Worm (Caenorhabditis elegans) whole organism, L4 larva: ENCODE measurements around the gene K10B3.5.

Experiments used
- F26F4.8 ChIP-seq: fragments of 200-800 bp; sonication (Bioruptor generic); conservative IDR thresholded peaks from 2 replicates; pipeline ENCODE4 v1.3.6; 2022; ENCODE audit warnings: missing genetic modification characterization, missing compliant biosample characterization
- F37D6.2 ChIP-seq: sonication (generic microtip); optimal IDR thresholded peaks from 2 replicates; lab custom pipeline; 2016; ENCODE audit warnings: mild to moderate bottlenecking, missing genetic modification characterization, missing compliant biosample characterization
- F44E2.7 ChIP-seq: fragments of 200-800 bp; sonication (Bioruptor generic); IDR thresholded peaks from 2 replicates; pipeline ENCODE4 v2.1.2; 2022; ENCODE audit warnings: missing genetic modification characterization, missing compliant biosample characterization
- F49E8.2 ChIP-seq: sonication (generic microtip); optimal IDR thresholded peaks from 2 replicates; lab custom pipeline; 2016; ENCODE audit warnings: missing compliant biosample characterization, mild to moderate bottlenecking, missing genetic modification characterization, borderline replicate concordance
- T20F7.1 ChIP-seq: fragments of 200-800 bp; sonication (Bioruptor generic); optimal IDR thresholded peaks from 2 replicates; lab custom pipeline; 2018; ENCODE audit warnings: mild to moderate bottlenecking, missing genetic modification characterization, missing compliant biosample characterization
- Y48G9A.11 ChIP-seq: fragments of 200-800 bp; sonication (Bioruptor generic); IDR thresholded peaks from 2 replicates; pipeline ENCODE4 v1.3.6; 2022; ENCODE audit warnings: missing genetic modification reagents, missing genetic modification characterization, missing compliant biosample characterization
- ZK337.2 ChIP-seq: fragments of 200-800 bp; sonication (Bioruptor generic); IDR thresholded peaks from 2 replicates; pipeline ENCODE4 v1.3.6; 2022; ENCODE audit warnings: missing genetic modification reagents, missing genetic modification characterization, missing compliant biosample characterization
- ama-1 ChIP-seq: fragments of 150-350 bp; optimal IDR thresholded peaks from 2 replicates; lab custom pipeline; 2014; ENCODE audit warnings: inconsistent platforms, mixed read lengths
- arid-1 ChIP-seq: fragments of 200-800 bp; sonication (Bioruptor generic); conservative IDR thresholded peaks from 2 replicates; pipeline ENCODE4 v1.3.6; 2022; ENCODE audit warnings: missing genetic modification reagents, missing genetic modification characterization, missing compliant biosample characterization
- attf-4 ChIP-seq: sonication (generic microtip); optimal IDR thresholded peaks from 3 replicates; lab custom pipeline; 2017; ENCODE audit warnings: missing biosample characterization, missing genetic modification characterization
- ceh-20 ChIP-seq: fragments of 200-800 bp; sonication (Bioruptor generic); IDR thresholded peaks from 2 replicates; pipeline ENCODE4 v1.3.6; 2022; ENCODE audit warnings: missing genetic modification reagents, missing genetic modification characterization, missing compliant biosample characterization
- ceh-28 ChIP-seq: fragments of 150-350 bp; optimal IDR thresholded peaks from 2 replicates; lab custom pipeline; 2014; ENCODE audit warnings: missing biosample characterization, missing genetic modification reagents, missing genetic modification characterization
- ceh-32 ChIP-seq: sonication (generic microtip); optimal IDR thresholded peaks from 2 replicates; lab custom pipeline; 2016; ENCODE audit warnings: mild to moderate bottlenecking, missing genetic modification characterization, missing compliant biosample characterization; ENCODE audit not compliant: poor library complexity
- ces-1 ChIP-seq: fragments of 150-350 bp; sonication (generic microtip); optimal IDR thresholded peaks from 4 replicates; lab custom pipeline; 2014; ENCODE audit warnings: missing biosample characterization, missing genetic modification reagents, missing genetic modification characterization
- dmd-6 ChIP-seq: fragments of 200-800 bp; sonication (Bioruptor generic); IDR thresholded peaks from 2 replicates; pipeline ENCODE4 v1.3.6; 2022; ENCODE audit warnings: missing genetic modification reagents, missing genetic modification characterization, missing compliant biosample characterization
- dmd-8 ChIP-seq: fragments of 200-800 bp; sonication (Bioruptor generic); IDR thresholded peaks from 2 replicates; pipeline ENCODE4 v1.3.6; 2022; ENCODE audit warnings: missing genetic modification characterization, missing compliant biosample characterization
- dve-1 ChIP-seq: sonication (generic microtip); optimal IDR thresholded peaks from 2 replicates; lab custom pipeline; 2017; ENCODE audit warnings: antibody characterized with exemption, mild to moderate bottlenecking, missing genetic modification characterization, missing compliant biosample characterization; ENCODE audit not compliant: insufficient read depth
- gei-8 ChIP-seq: fragments of 200-800 bp; sonication (Bioruptor generic); optimal IDR thresholded peaks from 2 replicates; lab custom pipeline; 2018; ENCODE audit warnings: mild to moderate bottlenecking, missing genetic modification characterization, missing compliant biosample characterization
- hlh-11 ChIP-seq: fragments of 200-800 bp; sonication (Bioruptor generic); optimal IDR thresholded peaks from 2 replicates; lab custom pipeline; 2018; ENCODE audit warnings: mild to moderate bottlenecking, missing genetic modification characterization, missing compliant biosample characterization
- hmg-1.1 ChIP-seq: fragments of 200-800 bp; sonication (Bioruptor generic); IDR thresholded peaks from 2 replicates; pipeline ENCODE4 v1.3.6; 2022; ENCODE audit warnings: missing genetic modification reagents, missing genetic modification characterization, missing compliant biosample characterization
- lim-7 ChIP-seq: fragments of 200-800 bp; sonication (Bioruptor generic); IDR thresholded peaks from 2 replicates; pipeline ENCODE4 v1.3.6; 2022; ENCODE audit warnings: missing genetic modification characterization, missing compliant biosample characterization
- lin-1 ChIP-seq: fragments of 200-800 bp; sonication (Bioruptor generic); IDR thresholded peaks from 2 replicates; pipeline ENCODE4 v1.3.6; 2022; ENCODE audit warnings: missing genetic modification reagents, missing genetic modification characterization, missing compliant biosample characterization
- lin-15B ChIP-seq: fragments of 150-350 bp; sonication (generic microtip); optimal IDR thresholded peaks from 3 replicates; lab custom pipeline; 2014; ENCODE audit warnings: missing biosample characterization, missing genetic modification characterization
- lin-38 ChIP-seq: fragments of 200-800 bp; sonication (Bioruptor generic); IDR thresholded peaks from 2 replicates; pipeline ENCODE4 v1.3.6; 2022; ENCODE audit warnings: missing genetic modification reagents, missing genetic modification characterization, missing compliant biosample characterization
- lir-3 ChIP-seq: sonication (generic microtip); optimal IDR thresholded peaks from 2 replicates; lab custom pipeline; 2016; ENCODE audit warnings: mild to moderate bottlenecking, missing genetic modification characterization, missing compliant biosample characterization
- madf-5 ChIP-seq, 2 experiments: fragments of 200-800 bp; sonication (Bioruptor generic); IDR thresholded peaks; 2 replicates each; pipeline ENCODE4 v1.3.6; 2022; ENCODE audit warnings: missing compliant biosample characterization in 2 of 2, missing genetic modification characterization in 2 of 2
- mdl-1 ChIP-seq, 2 experiments: fragments of 150-350 bp in 1 of 2; sonication (generic microtip) in 1 of 2; optimal IDR thresholded peaks; 2 replicates each; lab custom pipeline; 2014 to 2017; ENCODE audit warnings: missing biosample characterization in 2 of 2, missing genetic modification characterization in 2 of 2
- mdt-29 ChIP-seq: fragments of 200-800 bp; sonication (Bioruptor generic); IDR thresholded peaks from 2 replicates; pipeline ENCODE4 v1.3.6; 2022; ENCODE audit warnings: missing genetic modification reagents, missing genetic modification characterization, missing compliant biosample characterization
- mxl-2 ChIP-seq: fragments of 200-800 bp; sonication (Bioruptor generic); conservative IDR thresholded peaks from 2 replicates; pipeline ENCODE4 v1.3.6; 2022; ENCODE audit warnings: missing genetic modification reagents, missing genetic modification characterization, missing compliant biosample characterization
- nhr-10 ChIP-seq: fragments of 150-350 bp; optimal IDR thresholded peaks from 2 replicates; lab custom pipeline; 2014; ENCODE audit warnings: missing biosample characterization, missing genetic modification characterization
- nhr-237 ChIP-seq: sonication (generic microtip); optimal IDR thresholded peaks from 2 replicates; lab custom pipeline; 2017; ENCODE audit warnings: missing biosample characterization, missing genetic modification characterization
- nhr-28 ChIP-seq: fragments of 150-350 bp; optimal IDR thresholded peaks from 2 replicates; lab custom pipeline; 2014; ENCODE audit warnings: missing biosample characterization, missing genetic modification characterization
- nhr-48 ChIP-seq: sonication (generic microtip); optimal IDR thresholded peaks from 2 replicates; lab custom pipeline; 2016; ENCODE audit warnings: mild to moderate bottlenecking, missing genetic modification characterization, missing compliant biosample characterization
- nhr-76 ChIP-seq: fragments of 150-350 bp; optimal IDR thresholded peaks from 2 replicates; lab custom pipeline; 2014; ENCODE audit warnings: missing biosample characterization, missing genetic modification characterization
- nhr-77 ChIP-seq: fragments of 150-350 bp; optimal IDR thresholded peaks from 2 replicates; lab custom pipeline; 2014; ENCODE audit warnings: missing biosample characterization, missing genetic modification characterization
- pha-4 ChIP-seq, 2 experiments: fragments of 150-350 bp in 1 of 2; fragments of 200-800 bp in 1 of 2; sonication (Bioruptor generic) in 1 of 2; IDR thresholded peaks in 1 of 2; optimal IDR thresholded peaks in 1 of 2; 2 replicates each; pipeline versions ENCODE4 v1.3.6 to Lab custom; 2014 to 2022; ENCODE audit warnings: missing genetic modification characterization in 2 of 2, missing genetic modification reagents in 2 of 2, missing biosample characterization in 1 of 2, missing compliant biosample characterization in 1 of 2
- php-3 ChIP-seq: fragments of 200-800 bp; sonication (Bioruptor generic); IDR thresholded peaks from 2 replicates; pipeline ENCODE4 v1.3.6; 2022; ENCODE audit warnings: missing genetic modification reagents, missing genetic modification characterization, missing compliant biosample characterization
- pqm-1 ChIP-seq: sonication (generic microtip); optimal IDR thresholded peaks from 2 replicates; lab custom pipeline; 2017; ENCODE audit warnings: missing biosample characterization, missing genetic modification characterization
- saeg-2 ChIP-seq: fragments of 200-800 bp; sonication (Bioruptor generic); IDR thresholded peaks from 2 replicates; pipeline ENCODE4 v1.3.6; 2022; ENCODE audit warnings: missing genetic modification reagents, missing genetic modification characterization, missing compliant biosample characterization
- sdz-12 ChIP-seq: fragments of 200-800 bp; sonication (Bioruptor generic); optimal IDR thresholded peaks from 2 replicates; lab custom pipeline; 2018; ENCODE audit warnings: mild to moderate bottlenecking, missing genetic modification characterization, missing compliant biosample characterization
- snpc-4 ChIP-seq: fragments of 150-350 bp; optimal IDR thresholded peaks from 2 replicates; lab custom pipeline; 2014; ENCODE audit warnings: missing biosample characterization, missing genetic modification characterization
- spr-1 ChIP-seq: sonication (generic microtip); optimal IDR thresholded peaks from 2 replicates; lab custom pipeline; 2016; ENCODE audit warnings: mild to moderate bottlenecking, missing genetic modification characterization, missing compliant biosample characterization
- tag-97 ChIP-seq: fragments of 200-800 bp; sonication (Bioruptor generic); IDR thresholded peaks from 2 replicates; pipeline ENCODE4 v1.3.6; 2022; ENCODE audit warnings: missing genetic modification characterization, missing compliant biosample characterization
- tra-1 ChIP-seq: fragments of 200-800 bp; sonication (Bioruptor generic); IDR thresholded peaks from 2 replicates; pipeline ENCODE4 v1.3.6; 2022; ENCODE audit warnings: missing genetic modification reagents, missing genetic modification characterization, missing compliant biosample characterization
- vab-7 ChIP-seq: fragments of 200-800 bp; sonication (Bioruptor generic); IDR thresholded peaks from 2 replicates; pipeline ENCODE4 v1.3.6; 2022; ENCODE audit warnings: missing genetic modification reagents, missing genetic modification characterization, missing compliant biosample characterization
- zfp-3 ChIP-seq: fragments of 200-800 bp; sonication (Bioruptor generic); conservative IDR thresholded peaks from 2 replicates; pipeline ENCODE4 v1.3.6; 2022; ENCODE audit warnings: missing genetic modification reagents, missing genetic modification characterization, missing compliant biosample characterization
- zip-2 ChIP-seq: fragments of 150-350 bp; optimal IDR thresholded peaks from 2 replicates; lab custom pipeline; 2014; ENCODE audit warnings: missing biosample characterization, missing genetic modification characterization
- ztf-11 ChIP-seq: fragments of 150-350 bp; optimal IDR thresholded peaks from 2 replicates; lab custom pipeline; 2014; ENCODE audit warnings: missing biosample characterization, missing genetic modification characterization
- ztf-7 ChIP-seq: fragments of 150-350 bp; optimal IDR thresholded peaks from 2 replicates; lab custom pipeline; 2014; ENCODE audit warnings: missing biosample characterization, missing genetic modification characterization

K10B3.5 gene

DNA sequence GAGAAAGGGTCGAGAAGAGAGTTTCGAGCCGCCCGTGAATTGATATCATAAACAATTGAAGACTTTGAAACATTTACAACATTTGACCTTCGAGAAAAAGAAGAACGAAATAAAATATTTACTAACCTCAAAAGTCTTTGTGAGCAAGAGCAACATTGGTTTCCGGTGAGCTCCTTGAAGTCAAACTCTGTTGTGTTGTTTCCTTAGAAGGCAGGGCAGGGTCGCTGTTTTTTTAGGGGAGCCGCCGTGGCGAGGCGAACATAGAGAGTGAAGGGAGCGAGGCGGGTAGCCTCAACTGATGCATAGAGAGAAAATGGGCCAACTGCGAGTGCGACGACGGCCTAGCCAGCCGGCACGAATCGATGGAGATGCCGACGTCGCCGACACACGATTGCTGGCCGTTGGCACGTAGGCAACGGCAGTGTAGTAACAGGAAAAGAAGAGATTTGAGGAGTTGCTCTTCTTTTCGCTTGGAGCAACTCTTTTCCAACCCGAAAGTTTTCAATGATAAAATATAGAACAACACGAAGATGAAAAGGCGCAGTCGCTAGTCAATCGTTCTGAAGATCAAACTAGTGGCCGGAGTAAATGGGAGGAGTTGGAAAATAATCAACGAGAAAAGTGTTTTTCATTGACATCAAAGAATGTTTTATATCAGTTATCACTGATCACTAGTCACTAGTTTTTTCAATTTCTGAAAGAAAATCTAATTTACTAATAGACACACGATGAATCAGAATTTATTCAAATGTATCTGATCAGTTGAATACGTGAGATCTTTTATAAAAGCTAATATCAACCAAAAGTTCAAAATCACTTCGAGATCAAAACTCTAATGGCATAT is 10.0 kb upstream of the K10B3.5 start, which contains the start of gene mai-1 (continued):
- TF ChIP-seq ceh-20 (GFP tag; lab: Robert Waterston, UW) (peak; percentile 55; the same call in 1 of the 2 replicates), F37D6.2 (tag; lab: Kevin White, UChicago) (peak; percentile 27), spr-1 (no peak), F49E8.2 (tag; lab: Kevin White, UChicago) (no peak), nhr-237 (tag; lab: Kevin White, UChicago) (no peak), dmd-6 (GFP tag; lab: Robert Waterston, UW) (no peak; the same call in none of the 2 replicates), pqm-1 (tag; lab: Kevin White, UChicago) (peak; percentile 29), mdl-1 (tag; optimal IDR thresholded peaks at IDR 0.05; lab: Kevin White, UChicago) (peak in 1 of 2 experiments; percentile 10), ZK337.2 (GFP tag; lab: Robert Waterston, UW) (no peak), nhr-76 (tag; lab: Kevin White, UChicago) (no peak), arid-1 (GFP tag; lab: Robert Waterston, UW) (peak; percentile 73), dmd-8 (GFP tag; lab: Robert Waterston, UW) (no peak), saeg-2 (no peak), nhr-10 (peak; percentile 28), lir-3 (tag; lab: Kevin White, UChicago) (no peak), nhr-77 (tag; lab: Kevin White, UChicago) (no peak), zfp-3 (GFP tag; lab: Robert Waterston, UW) (no peak), madf-5 (GFP tag; IDR thresholded peaks at IDR 0.05; lab: Robert Waterston, UW) (0 out of 4 replicates have a peak, but pooled peaks of 1 of the 2 experiments have one; percentile 2), nhr-48 (tag; lab: Kevin White, UChicago) (peak; percentile 47), T20F7.1 (GFP tag; lab: Kevin White, UChicago) (no peak), ztf-11 (tag; lab: Kevin White, UChicago) (no peak), tra-1 (no peak), dve-1 (tag; lab: Kevin White, UChicago) (no peak), Y48G9A.11 (GFP tag; lab: Robert Waterston, UW) (peak; percentile 45; the same call in 1 of the 2 replicates), zip-2 (no peak), gei-8 (GFP tag; lab: Kevin White, UChicago) (no peak), F26F4.8 (no peak), snpc-4 (tag; lab: Kevin White, UChicago) (no peak), mxl-2 (GFP tag; lab: Robert Waterston, UW) (no peak), lim-7 (GFP tag; lab: Robert Waterston, UW) (0 out of 2 replicates have a peak, but pooled peaks have one; percentile 23), ztf-7 (no peak), sdz-12 (GFP tag; lab: Kevin White, UChicago) (peak; percentile 33), attf-4 (tag; lab: Kevin White, UChicago) (no peak), hmg-1.1 (GFP tag; lab: Robert Waterston, UW) (peak; percentile 88), nhr-28 (tag; lab: Kevin White, UChicago) (peak; percentile 7), ceh-28 (no peak), vab-7 (GFP tag; lab: Robert Waterston, UW) (no peak), lin-15B (tag; lab: Kevin White, UChicago) (no peak), ceh-32 (no peak), lin-38 (GFP tag; lab: Robert Waterston, UW) (peak; percentile 9; the same call in 1 of the 2 replicates), tag-97 (GFP tag; lab: Robert Waterston, UW) (no peak), pha-4 (GFP tag; IDR thresholded peaks at IDR 0.05; lab: Robert Waterston, UW) (no peak), pha-4 (tag; optimal IDR thresholded peaks at IDR 0.05; lab: Kevin White, UChicago) (no peak), lin-1 (GFP tag; lab: Robert Waterston, UW) (no peak), F44E2.7 (GFP tag; lab: Robert Waterston, UW) (no peak), hlh-11 (tag; lab: Kevin White, UChicago) (peak; percentile 4), php-3 (GFP tag; lab: Robert Waterston, UW) (no peak), mdt-29 (GFP tag; lab: Robert Waterston, UW) (peak; percentile 7; the same call in 1 of the 2 replicates), ces-1 (GFP tag; lab: Kevin White, UChicago) (no peak), ama-1 (lab: Kevin White, UChicago) (peak; percentile 62)
